Worm (Caenorhabditis elegans): ENCODE results near the gene F53E10.6.

F53E10.6 gene

ce11 chrV:2614986-2615687 lies 12.3 kb upstream of the F53E10.6 start, which contains the start of gene F53E10.1:
Gene F53E10.1, plus strand, starts transcription at chrV:2615310.
- TF ChIP-seq nhr-80 (tag; optimal IDR thresholded peaks at IDR 0.05): peak; percentile 50
- no peak for TF ChIP-seq let-607 (tag; optimal IDR thresholded peaks at IDR 0.05)
- TF ChIP-seq lsl-1 (GFP tag; optimal IDR thresholded peaks at IDR 0.05): no peak
- peak; percentile 12 for TF ChIP-seq madf-10 (tag; optimal IDR thresholded peaks at IDR 0.05)
- TF ChIP-seq cebp-1 (GFP tag; IDR thresholded peaks at IDR 0.05): no peak
- TF ChIP-seq cebp-1 (tag; optimal IDR thresholded peaks at IDR 0.05): peak; percentile 38
- TF ChIP-seq lin-54 (GFP tag; optimal IDR thresholded peaks at IDR 0.05): peak; percentile 14
- TF ChIP-seq lin-26 (GFP tag; IDR thresholded peaks at IDR 0.05): peak; percentile 45; the same call in 1 of the 2 replicates
- TF ChIP-seq zim-3 (tag; optimal IDR thresholded peaks at IDR 0.05): no peak
- peak; percentile 62; the same call in 1 of the 2 replicates for TF ChIP-seq hmg-1.2 (GFP tag; IDR thresholded peaks at IDR 0.05)
- TF ChIP-seq xnd-1 (tag; optimal IDR thresholded peaks at IDR 0.05): no peak
- peak; percentile 36 for TF ChIP-seq ztf-26 (tag; optimal IDR thresholded peaks at IDR 0.05)
- TF ChIP-seq attf-5 (GFP tag; optimal IDR thresholded peaks at IDR 0.05): peak; percentile 28
- peak; percentile 90 for TF ChIP-seq atf-7 (tag; optimal IDR thresholded peaks at IDR 0.05)

ce11 chrV:2608352-2608751 lies 5.5 kb upstream of the F53E10.6 start, which contains the start of gene acr-17:
Gene acr-17, plus strand, starts transcription at chrV:2608652.
- no peak for TF ChIP-seq F49E8.2 (tag; optimal IDR thresholded peaks at IDR 0.05; ENCODE audit: insufficient read depth)
- TF ChIP-seq rcor-1 (GFP tag; IDR thresholded peaks at IDR 0.05): no peak
- no peak for TF ChIP-seq dox-1 (GFP tag; IDR thresholded peaks at IDR 0.05)
- no peak for TF ChIP-seq B0261.1 (tag; optimal IDR thresholded peaks at IDR 0.05)
- no peak for TF ChIP-seq T07F8.4 (tag; optimal IDR thresholded peaks at IDR 0.05)
- no peak for TF ChIP-seq hmg-20 (GFP tag; IDR thresholded peaks at IDR 0.05)
- no peak for TF ChIP-seq nhr-27 (tag; optimal IDR thresholded peaks at IDR 0.05)
- no peak for TF ChIP-seq Y95B8A.8 (GFP tag; IDR thresholded peaks at IDR 0.05)
- TF ChIP-seq chd-7 (tag; optimal IDR thresholded peaks at IDR 0.05): no peak
- no peak for TF ChIP-seq aptf-3 (GFP tag; IDR thresholded peaks at IDR 0.05)
- no peak for TF ChIP-seq ceh-40 (GFP tag; IDR thresholded peaks at IDR 0.05)
- no peak for TF ChIP-seq tbp1 (GFP tag; optimal IDR thresholded peaks at IDR 0.05)
- TF ChIP-seq cebp-2 (GFP tag; IDR thresholded peaks at IDR 0.05): no peak
- TF ChIP-seq Y56A3A.18 (GFP tag; IDR thresholded peaks at IDR 0.05): no peak
- no peak for TF ChIP-seq egrh-3 (GFP tag; IDR thresholded peaks at IDR 0.05)

ce11 chrV:2601817-2602216 lies 1.0 kb downstream of the F53E10.6 start:
- no peak for TF ChIP-seq cebp-1 (GFP tag; IDR thresholded peaks at IDR 0.05)
- TF ChIP-seq cebp-1 (tag; optimal IDR thresholded peaks at IDR 0.05): peak; percentile 4
- TF ChIP-seq K11D2.4 (GFP tag; IDR thresholded peaks at IDR 0.05): no peak
- no peak for TF ChIP-seq ceh-40 (GFP tag; IDR thresholded peaks at IDR 0.05)
- TF ChIP-seq mcd-1 (GFP tag; IDR thresholded peaks at IDR 0.05): 0 out of 2 replicates have a peak, but pooled peaks have one; percentile 38
- TF ChIP-seq fkh-3 (tag; optimal IDR thresholded peaks at IDR 0.05): no peak
- TF ChIP-seq ztf-25 (GFP tag; IDR thresholded peaks at IDR 0.05): peak; percentile 79; the same call in 1 of the 2 replicates
- peak; percentile 17 for TF ChIP-seq chd-7 (tag; optimal IDR thresholded peaks at IDR 0.05)
- TF ChIP-seq snpc-3.4 (tag; optimal IDR thresholded peaks at IDR 0.05): no peak
- TF ChIP-seq ztf-18 (tag; optimal IDR thresholded peaks at IDR 0.05): no peak
- TF ChIP-seq F39B2.1 (GFP tag; IDR thresholded peaks at IDR 0.05): no peak
- TF ChIP-seq ceh-27 (GFP tag; optimal IDR thresholded peaks at IDR 0.05): no peak
- TF ChIP-seq F22D6.2 (tag; optimal IDR thresholded peaks at IDR 0.05): no peak
- TF ChIP-seq nfya-1 (tag; optimal IDR thresholded peaks at IDR 0.05; ENCODE audit: borderline replicate concordance, insufficient read depth): no peak
- no peak for TF ChIP-seq ceh-58 (GFP tag; IDR thresholded peaks at IDR 0.05)
- peak; percentile 36; the same call in 1 of the 2 replicates for TF ChIP-seq madf-6 (GFP tag; IDR thresholded peaks at IDR 0.05)
- TF ChIP-seq nhr-80 (tag; optimal IDR thresholded peaks at IDR 0.05): no peak
- TF ChIP-seq nfyb-1 (GFP tag; IDR thresholded peaks at IDR 0.05): 0 out of 2 replicates have a peak, but pooled peaks have one; percentile 42
- 0 out of 2 replicates have a peak, but pooled peaks have one; percentile 54 for TF ChIP-seq cebp-2 (GFP tag; IDR thresholded peaks at IDR 0.05)
- TF ChIP-seq rpc-1 (optimal IDR thresholded peaks at IDR 0.05): no peak
- no peak for TF ChIP-seq rpc-1 (tag; optimal IDR thresholded peaks at IDR 0.05)
- no peak for TF ChIP-seq lsy-27 (tag; optimal IDR thresholded peaks at IDR 0.05; ENCODE audit: borderline replicate concordance, insufficient read depth)

Data from whole organism, young adult.